Worm (Caenorhabditis elegans) whole organism, L4/young adult: ENCODE measurements around the gene fipr-11.

Experiments used
- W03F9.2 ChIP-seq: fragments of 150-350 bp; optimal IDR thresholded peaks from 2 replicates; lab custom pipeline; 2014; ENCODE audit warnings: missing biosample characterization, missing genetic modification characterization
- dao-5 ChIP-seq: sonication (generic microtip); optimal IDR thresholded peaks from 2 replicates; lab custom pipeline; 2016; ENCODE audit warnings: missing genotype, missing genetic modification characterization, moderate library complexity, missing compliant biosample characterization
- him-1 ChIP-seq: sonication (generic microtip); optimal IDR thresholded peaks from 2 replicates; lab custom pipeline; 2016; ENCODE audit warnings: missing genotype, missing genetic modification reagents, missing genetic modification characterization, missing compliant biosample characterization

fipr-11 gene

DNA sequence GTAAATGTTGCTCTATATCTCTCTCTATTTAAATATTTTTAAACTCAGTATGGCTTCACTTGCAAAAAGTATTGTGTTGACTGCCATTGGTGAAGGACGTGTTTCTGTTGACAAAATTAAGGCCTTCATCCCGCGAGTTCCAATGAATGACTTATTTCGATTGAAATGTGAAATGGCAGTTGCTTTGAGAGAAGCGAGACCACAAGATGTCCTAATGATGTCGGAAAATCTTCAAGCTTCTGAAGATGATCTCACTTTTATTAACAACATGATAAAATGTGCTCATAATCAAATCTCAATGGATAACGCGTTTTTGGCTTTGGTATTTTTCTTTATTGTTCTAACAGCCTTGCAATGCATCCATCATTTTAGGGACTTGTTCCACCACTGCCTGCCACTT lies 15.3 kb upstream of the fipr-11 start, which contains the start of gene ceh-75:
Gene ceh-75 (plus strand): TSS at position 50 of the 400 bp plus-strand sequence.
- no peak for TF ChIP-seq W03F9.2 (tag; lab: Kevin White, UChicago)
- no peak for TF ChIP-seq him-1 (tag; lab: Kevin White, UChicago)
- no peak for TF ChIP-seq dao-5 (tag; lab: Kevin White, UChicago)

DNA sequence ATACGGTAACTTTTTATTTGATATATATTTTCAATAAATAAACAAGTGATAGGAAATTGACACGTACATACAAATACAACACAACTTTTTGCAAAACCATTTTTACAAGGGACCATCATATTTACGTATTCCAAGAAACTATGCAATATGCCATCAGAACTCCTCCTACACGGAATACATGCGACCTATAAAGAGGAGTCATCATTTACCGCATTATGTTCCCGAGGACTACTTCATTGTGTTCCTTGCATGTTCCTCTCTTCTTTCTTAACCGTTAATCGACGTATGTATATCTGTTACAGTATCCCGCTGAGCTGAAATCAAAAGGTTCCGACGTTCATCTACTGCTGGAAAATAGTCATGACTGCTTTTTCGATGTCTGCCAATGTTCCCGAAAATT lies 12.4 kb upstream of the fipr-11 start, which contains the start of gene C50H2.5:
Gene C50H2.5 (plus strand): TSS at position 301 of the 400 bp plus-strand sequence.
- TF ChIP-seq him-1 (tag; lab: Kevin White, UChicago): no peak
- TF ChIP-seq W03F9.2 (tag; lab: Kevin White, UChicago): no peak
- TF ChIP-seq dao-5 (tag; lab: Kevin White, UChicago): no peak

DNA sequence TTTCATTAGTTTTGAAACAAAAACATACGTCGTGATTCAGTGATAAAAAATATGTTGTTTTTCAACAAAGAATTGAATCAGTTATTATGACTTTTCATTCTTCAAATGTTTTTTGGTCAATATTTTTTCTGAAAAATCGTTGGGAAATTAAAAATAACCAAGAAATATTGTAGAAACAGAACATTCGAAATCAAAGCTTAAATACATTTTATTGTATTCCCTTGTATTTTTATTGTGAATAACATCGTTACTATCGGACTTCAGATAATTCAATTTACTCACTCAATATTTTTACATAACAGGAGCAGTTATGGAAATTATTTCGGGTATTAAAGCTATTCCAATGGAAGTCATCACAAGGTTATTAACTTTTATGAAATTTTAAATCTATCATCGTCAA lies 10.7 kb upstream of the fipr-11 start, which contains the start of gene C50H2.4:
Gene C50H2.4 (plus strand): TSS at position 301 of the 400 bp plus-strand sequence.
- TF ChIP-seq him-1 (tag; lab: Kevin White, UChicago): no peak
- no peak for TF ChIP-seq dao-5 (tag; lab: Kevin White, UChicago)
- TF ChIP-seq W03F9.2 (tag; lab: Kevin White, UChicago): no peak

ce11 chrV:9915021-9915420 lies 9.0 kb upstream of the fipr-11 start, which contains the start of gene mec-9:
Gene mec-9 (minus strand): TSS chrV:9915121.
- TF ChIP-seq him-1 (tag; lab: Kevin White, UChicago) (no peak), dao-5 (tag; lab: Kevin White, UChicago) (no peak), W03F9.2 (tag; lab: Kevin White, UChicago) (no peak)

- TF ChIP-seq dao-5 (tag; lab: Kevin White, UChicago): no peak
- no peak for TF ChIP-seq W03F9.2 (tag; lab: Kevin White, UChicago)
- TF ChIP-seq him-1 (tag; lab: Kevin White, UChicago): no peak
Observed at ce11 chrV:9913863-9914262, 7.8 kb upstream of the fipr-11 start, which contains the start of gene fipr-10. Gene fipr-10 (plus strand): TSS chrV:9914163.

DNA sequence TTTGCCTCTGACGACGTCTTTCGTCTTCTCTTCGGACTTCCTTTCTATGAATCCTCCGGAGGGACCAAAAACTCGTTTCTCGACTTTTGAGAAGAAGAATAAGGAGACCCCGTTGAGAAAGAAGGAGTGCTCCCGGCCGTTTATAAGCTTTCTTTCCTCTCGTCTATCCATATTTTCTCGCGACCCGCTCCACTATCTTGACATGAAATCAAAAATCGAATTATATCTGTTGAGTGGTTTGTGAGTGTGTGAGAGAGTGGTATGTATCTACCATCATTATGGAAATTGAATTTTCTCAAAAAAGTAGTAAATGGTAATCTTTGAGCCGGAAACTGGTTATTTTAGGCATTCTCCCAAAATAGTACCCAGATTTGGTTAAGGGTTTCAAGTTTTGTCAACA lies 5.2 kb upstream of the fipr-11 start:
- TF ChIP-seq W03F9.2 (tag; lab: Kevin White, UChicago): no peak
- no peak for TF ChIP-seq him-1 (tag; lab: Kevin White, UChicago)
- no peak for TF ChIP-seq dao-5 (tag; lab: Kevin White, UChicago)

DNA sequence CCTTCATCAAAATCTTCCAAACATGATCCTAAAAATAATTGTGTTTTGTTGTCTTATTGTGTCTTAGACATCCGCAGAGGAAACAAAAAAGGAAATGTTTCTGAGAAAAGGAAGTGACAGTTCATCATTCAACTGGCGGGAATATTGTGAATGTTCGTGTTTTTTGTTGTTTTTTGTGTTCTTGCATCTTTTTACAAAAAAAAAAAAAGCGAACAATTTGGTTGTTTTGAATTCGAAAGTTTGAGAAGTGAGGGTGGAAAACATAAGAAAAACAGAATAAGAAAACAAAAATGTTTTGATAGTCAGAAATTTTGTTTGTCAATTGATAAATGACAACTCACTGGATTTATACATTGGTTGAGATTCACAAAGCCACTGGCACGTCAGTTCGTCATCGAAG lies 3.6 kb upstream of the fipr-11 start:
- TF ChIP-seq dao-5 (tag; lab: Kevin White, UChicago) (no peak), W03F9.2 (tag; lab: Kevin White, UChicago) (no peak), him-1 (tag; lab: Kevin White, UChicago) (no peak)

DNA sequence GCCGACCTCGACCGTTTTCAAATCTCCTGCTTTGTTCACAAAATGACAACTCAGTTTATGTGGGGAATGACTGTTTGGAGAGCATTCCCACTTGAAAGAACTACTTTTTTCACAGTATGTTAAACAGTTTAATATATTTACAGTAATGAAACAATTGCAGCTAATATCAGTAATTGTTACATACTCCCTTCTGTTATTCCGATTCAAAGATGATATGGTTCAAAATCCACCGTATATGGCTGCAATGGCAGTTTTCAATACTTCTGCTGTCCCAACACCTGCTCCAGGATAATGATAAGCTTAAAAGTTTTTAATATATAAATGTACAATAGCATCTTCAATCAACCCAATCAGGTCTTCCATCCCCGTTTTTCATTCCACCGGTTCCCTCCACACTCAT lies 1.2 kb upstream of the fipr-11 start:
- TF ChIP-seq W03F9.2 (tag; lab: Kevin White, UChicago): no peak
- TF ChIP-seq him-1 (tag; lab: Kevin White, UChicago): no peak
- TF ChIP-seq dao-5 (tag; lab: Kevin White, UChicago): no peak

- no peak for TF ChIP-seq him-1 (tag; lab: Kevin White, UChicago)
- no peak for TF ChIP-seq dao-5 (tag; lab: Kevin White, UChicago)
- TF ChIP-seq W03F9.2 (tag; lab: Kevin White, UChicago): no peak
Observed at ce11 chrV:9901119-9901518, 4.9 kb downstream of the fipr-11 start.

ce11 chrV:9899278-9899677 lies 6.7 kb downstream of the fipr-11 start, which contains the start of gene egl-47:
Gene egl-47 (plus strand): TSS chrV:9899578.
- TF ChIP-seq dao-5 (tag; lab: Kevin White, UChicago) (no peak), W03F9.2 (tag; lab: Kevin White, UChicago) (no peak), him-1 (tag; lab: Kevin White, UChicago) (no peak)

DNA sequence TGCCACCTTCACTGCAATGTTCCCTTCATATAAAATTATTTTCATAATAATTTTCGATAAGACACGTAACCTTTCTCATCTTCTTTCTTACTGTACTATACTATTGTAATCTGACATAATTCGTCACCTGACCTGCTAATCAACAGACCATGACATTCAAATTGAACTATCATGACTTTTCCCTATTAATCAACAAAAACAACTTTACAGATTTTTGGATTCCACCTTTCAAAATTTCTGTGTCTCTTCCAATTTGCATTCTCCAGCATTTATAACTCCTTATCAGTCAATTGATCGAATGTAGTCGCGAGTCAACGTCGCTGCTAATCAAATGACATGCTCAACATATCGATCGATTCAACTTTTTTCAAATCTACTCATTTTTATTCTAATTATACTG lies 16.4 kb downstream of the fipr-11 start, which contains the start of gene fshr-1:
Gene fshr-1 (plus strand): TSS at position 209 of the 400 bp plus-strand sequence.
- no peak for TF ChIP-seq him-1 (tag; lab: Kevin White, UChicago)
- no peak for TF ChIP-seq dao-5 (tag; lab: Kevin White, UChicago)
- no peak for TF ChIP-seq W03F9.2 (tag; lab: Kevin White, UChicago)

ce11 chrV:9885918-9886488 lies 20.0 kb downstream of the fipr-11 start, which contains the start of gene clp-9:
Gene clp-9 (minus strand): TSS chrV:9885968.
- TF ChIP-seq him-1 (tag; lab: Kevin White, UChicago): no peak
- no peak for TF ChIP-seq W03F9.2 (tag; lab: Kevin White, UChicago)

DNA sequence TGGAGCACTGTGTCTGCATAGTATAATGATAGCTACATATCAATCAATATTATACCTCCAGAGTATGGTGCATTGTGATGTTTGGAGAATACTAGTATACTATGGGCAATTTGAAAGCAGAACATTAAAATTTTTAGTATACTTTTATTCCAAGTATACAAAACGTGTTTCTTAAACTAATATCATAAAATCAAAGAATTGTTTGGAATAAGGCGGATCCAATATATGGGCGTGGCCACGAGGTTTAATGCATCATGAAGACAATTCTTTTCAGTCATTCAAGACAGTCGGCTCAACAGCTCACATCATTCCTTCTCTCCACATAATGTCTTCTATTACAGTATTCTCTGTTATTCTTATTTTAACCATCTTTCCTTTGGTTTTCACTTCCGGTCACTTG lies 26.1 kb downstream of the fipr-11 start, which contains the start of gene sdz-31:
Gene sdz-31 (plus strand): TSS at position 301 of the 400 bp plus-strand sequence.
- no peak for TF ChIP-seq dao-5 (tag; lab: Kevin White, UChicago)
- TF ChIP-seq W03F9.2 (tag; lab: Kevin White, UChicago): no peak
- TF ChIP-seq him-1 (tag; lab: Kevin White, UChicago): no peak

DNA sequence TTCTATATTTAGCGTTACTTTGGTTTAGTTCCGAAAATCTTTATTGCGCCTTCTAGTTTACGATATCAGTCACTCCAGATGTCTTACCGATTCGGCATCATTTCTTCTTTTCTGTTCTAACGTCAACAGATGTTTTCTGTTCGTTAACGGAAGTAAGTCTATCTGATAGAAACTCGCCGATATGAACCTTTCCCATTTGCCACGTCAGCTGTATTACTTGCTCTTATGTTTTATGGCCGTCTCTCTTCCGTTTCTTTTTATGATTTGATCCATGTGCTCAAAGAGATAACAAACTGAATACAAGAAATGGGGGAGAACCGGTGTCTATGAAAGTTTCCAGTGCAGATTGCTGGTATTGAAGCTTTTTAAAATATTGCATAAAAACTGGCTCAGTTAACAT lies 26.6 kb downstream of the fipr-11 start, which contains the start of gene srab-26:
Gene srab-26 (minus strand): TSS at position 101 of the 400 bp plus-strand sequence.
- TF ChIP-seq dao-5 (tag; lab: Kevin White, UChicago) (no peak), W03F9.2 (tag; lab: Kevin White, UChicago) (no peak), him-1 (tag; lab: Kevin White, UChicago) (no peak)
